Fruit fly (Drosophila melanogaster) whole organism, embryonic: ENCODE measurements around the gene CG8891.

ENCODE experiments used
- BEAF-32 ChIP-seq: fragments of 200-800 bp; sonication (Bioruptor generic); optimal IDR thresholded peaks from 3 replicates; lab custom pipeline; 2017; ENCODE audit warnings: missing biosample characterization, missing genetic modification characterization, mild to moderate bottlenecking, moderate library complexity, missing genetic modification reagents
- CG10209 ChIP-seq: fragments of 200-800 bp; sonication (Bioruptor generic); optimal IDR thresholded peaks from 3 replicates; lab custom pipeline; 2017; ENCODE audit warnings: missing biosample characterization, mild to moderate bottlenecking, missing genetic modification characterization, missing genetic modification reagents
- CG13287 ChIP-seq: fragments of 200-800 bp; sonication (Bioruptor generic); IDR thresholded peaks from 2 replicates; pipeline ENCODE4 v1.3.6; 2022; ENCODE audit warnings: missing biosample characterization, missing genetic modification characterization; ENCODE audit not compliant: partially characterized antibody
- CG13775 ChIP-seq: fragments of 200-800 bp; sonication (Bioruptor generic); optimal IDR thresholded peaks from 3 replicates; lab custom pipeline; 2017; ENCODE audit warnings: missing biosample characterization, mild to moderate bottlenecking, missing genetic modification characterization
- CG14014 ChIP-seq: fragments of 200-800 bp; sonication (Bioruptor generic); IDR thresholded peaks from 2 replicates; pipeline ENCODE4 v1.3.6; 2022; ENCODE audit warnings: missing biosample characterization, missing genetic modification characterization
- CG14860 ChIP-seq: fragments of 200-800 bp; sonication (Bioruptor generic); IDR thresholded peaks from 3 replicates; pipeline ENCODE4 v1.3.6; 2022; ENCODE audit warnings: missing biosample characterization, missing genetic modification characterization; ENCODE audit not compliant: partially characterized antibody
- CG15479 ChIP-seq: fragments of 200-800 bp; sonication (Bioruptor generic); optimal IDR thresholded peaks from 3 replicates; lab custom pipeline; 2019; ENCODE audit warnings: missing biosample characterization, mild to moderate bottlenecking, missing genetic modification characterization, moderate library complexity
- CG15514 ChIP-seq: fragments of 200-800 bp; sonication (Bioruptor generic); optimal IDR thresholded peaks from 3 replicates; lab custom pipeline; 2017; ENCODE audit warnings: missing biosample characterization, missing genetic modification characterization, mild to moderate bottlenecking, moderate library complexity, missing genetic modification reagents
- CG17612 ChIP-seq: fragments of 200-800 bp; sonication (Bioruptor generic); IDR thresholded peaks from 2 replicates; pipeline ENCODE4 v1.3.6; 2022; ENCODE audit warnings: missing biosample characterization, missing genetic modification characterization
- CG34422 ChIP-seq: fragments of 200-800 bp; sonication (Bioruptor generic); IDR thresholded peaks from 3 replicates; pipeline ENCODE4 v1.3.6; 2022; ENCODE audit warnings: missing biosample characterization, missing genetic modification characterization
- CG3847 ChIP-seq: fragments of 200-800 bp; sonication (Bioruptor generic); IDR thresholded peaks from 2 replicates; pipeline ENCODE4 v1.3.6; 2022; ENCODE audit warnings: missing biosample characterization, missing genetic modification characterization
- CG4360 ChIP-seq: fragments of 200-800 bp; sonication (Bioruptor generic); IDR thresholded peaks from 2 replicates; pipeline ENCODE4 v1.3.6; 2022; ENCODE audit warnings: missing biosample characterization, missing genetic modification characterization
- CG4617 ChIP-seq: fragments of 200-800 bp; sonication (Bioruptor generic); optimal IDR thresholded peaks from 3 replicates; lab custom pipeline; 2016; ENCODE audit warnings: missing biosample characterization, missing genetic modification characterization, borderline replicate concordance
- CG8765 ChIP-seq: fragments of 200-800 bp; sonication (Bioruptor generic); IDR thresholded peaks from 2 replicates; pipeline ENCODE4 v1.3.6; 2022; ENCODE audit warnings: missing biosample characterization, missing genetic modification characterization
- CG8924 ChIP-seq: fragments of 200-800 bp; optimal IDR thresholded peaks from 3 replicates; lab custom pipeline; 2019; ENCODE audit warnings: missing biosample characterization, mild to moderate bottlenecking, missing genetic modification characterization, moderate library complexity
- CG9797 ChIP-seq: fragments of 200-800 bp; sonication (Bioruptor generic); optimal IDR thresholded peaks from 3 replicates; lab custom pipeline; 2018; ENCODE audit warnings: missing biosample characterization, mild to moderate bottlenecking, missing genetic modification characterization
- CG9932 ChIP-seq: fragments of 200-800 bp; sonication (Bioruptor generic); IDR thresholded peaks from 2 replicates; pipeline ENCODE4 v1.3.6; 2022; ENCODE audit warnings: missing biosample characterization, missing genetic modification characterization
- CrebB ChIP-seq: fragments of 200-800 bp; sonication (Bioruptor generic); optimal IDR thresholded peaks from 3 replicates; lab custom pipeline; 2018; ENCODE audit warnings: missing biosample characterization, mild to moderate bottlenecking, missing genetic modification characterization
- Dfd ChIP-seq, 2 experiments: fragments of >200 bp; optimal IDR thresholded peaks; 2 replicates each; lab custom pipeline; 2017; ENCODE audit warnings: missing biosample characterization in 2 of 2, missing genetic modification characterization in 2 of 2
- Dp ChIP-seq: fragments of 200-800 bp; sonication (Bioruptor generic); optimal IDR thresholded peaks from 2 replicates; lab custom pipeline; 2018; ENCODE audit warnings: missing biosample characterization, mild to moderate bottlenecking, missing genetic modification characterization, moderate library complexity
- E2f2 ChIP-seq: fragments of 200-800 bp; sonication (Bioruptor generic); IDR thresholded peaks from 2 replicates; pipeline ENCODE4 v1.3.6; 2022; ENCODE audit warnings: missing biosample characterization, missing genetic modification characterization
- ERR ChIP-seq: fragments of 200-800 bp; sonication (Bioruptor generic); optimal IDR thresholded peaks from 2 replicates; lab custom pipeline; 2016; ENCODE audit warnings: missing biosample characterization, missing genetic modification characterization
- Fer2 ChIP-seq: fragments of 200-800 bp; sonication (Bioruptor generic); optimal IDR thresholded peaks from 2 replicates; lab custom pipeline; 2018; ENCODE audit warnings: missing biosample characterization, mild to moderate bottlenecking, missing genetic modification characterization, moderate library complexity
- HmgZ ChIP-seq: fragments of 200-800 bp; sonication (Bioruptor generic); optimal IDR thresholded peaks from 2 replicates; lab custom pipeline; 2018; ENCODE audit warnings: missing biosample characterization, mild to moderate bottlenecking, missing genetic modification characterization
- Lhr ChIP-seq: fragments of 200-800 bp; sonication (Bioruptor generic); optimal IDR thresholded peaks from 3 replicates; lab custom pipeline; 2017; ENCODE audit warnings: mild to moderate bottlenecking, missing biosample characterization, missing genetic modification reagents, missing genetic modification characterization
- MBD-R2 ChIP-seq: fragments of 200-800 bp; sonication (Bioruptor generic); IDR thresholded peaks from 2 replicates; pipeline ENCODE4 v1.3.6; 2022; ENCODE audit warnings: missing biosample characterization, missing genetic modification characterization
- MESR4 ChIP-seq: fragments of 200-800 bp; sonication (Bioruptor generic); optimal IDR thresholded peaks from 2 replicates; lab custom pipeline; 2018; ENCODE audit warnings: missing biosample characterization, mild to moderate bottlenecking, missing genetic modification characterization, moderate library complexity
- Med ChIP-seq: fragments of 200-800 bp; sonication (Bioruptor generic); peaks from one replicate; lab custom pipeline; 2016; ENCODE audit warnings: missing biosample characterization, missing genetic modification characterization, mild to moderate bottlenecking, inconsistent platforms, moderate library complexity
- Myb ChIP-seq: fragments of 200-800 bp; sonication (Bioruptor generic); optimal IDR thresholded peaks from 2 replicates; lab custom pipeline; 2016; ENCODE audit warnings: missing biosample characterization, missing genetic modification characterization
- Ptx1 ChIP-seq: fragments of 200-800 bp; sonication (Bioruptor generic); IDR thresholded peaks from 2 replicates; pipeline ENCODE4 v1.3.6; 2022; ENCODE audit warnings: missing biosample characterization, missing genetic modification characterization
- Sox102F ChIP-seq: fragments of 200-800 bp; sonication (Bioruptor generic); optimal IDR thresholded peaks from 2 replicates; lab custom pipeline; 2018; ENCODE audit warnings: missing biosample characterization, mild to moderate bottlenecking, missing genetic modification characterization, moderate library complexity
- Sry-β ChIP-seq: fragments of 200-800 bp; sonication (Bioruptor generic); optimal IDR thresholded peaks from 2 replicates; lab custom pipeline; 2018; ENCODE audit warnings: missing biosample characterization, mild to moderate bottlenecking, missing genetic modification characterization, moderate library complexity
- YL-1 ChIP-seq: fragments of 200-800 bp; sonication (Bioruptor generic); optimal IDR thresholded peaks from 3 replicates; lab custom pipeline; 2017; ENCODE audit warnings: missing biosample characterization, mild to moderate bottlenecking, missing genetic modification characterization
- ash1 ChIP-seq: fragments of 200-800 bp; sonication (Bioruptor generic); optimal IDR thresholded peaks from 2 replicates; lab custom pipeline; 2018; ENCODE audit warnings: missing biosample characterization, mild to moderate bottlenecking, missing genetic modification characterization
- bigmax ChIP-seq: fragments of 200-800 bp; sonication (Bioruptor generic); optimal IDR thresholded peaks from 2 replicates; lab custom pipeline; 2018; ENCODE audit warnings: missing biosample characterization, mild to moderate bottlenecking, missing genetic modification characterization
- disco-r ChIP-seq: fragments of 200-800 bp; sonication (Bioruptor generic); optimal IDR thresholded peaks from 2 replicates; lab custom pipeline; 2016; ENCODE audit warnings: missing biosample characterization, missing genetic modification characterization
- dm ChIP-seq: fragments of 200-800 bp; sonication (Bioruptor generic); optimal IDR thresholded peaks from 3 replicates; lab custom pipeline; 2016; ENCODE audit warnings: missing biosample characterization, missing genetic modification characterization
- gfzf ChIP-seq: fragments of 200-800 bp; sonication (Bioruptor generic); optimal IDR thresholded peaks from 2 replicates; lab custom pipeline; 2016; ENCODE audit warnings: missing biosample characterization, mild to moderate bottlenecking, missing genetic modification characterization, moderate library complexity
- kay ChIP-seq: fragments of 200-800 bp; sonication (Bioruptor generic); optimal IDR thresholded peaks from 2 replicates; lab custom pipeline; 2016; ENCODE audit warnings: missing biosample characterization, missing genetic modification characterization
- mam ChIP-seq: fragments of 200-800 bp; sonication (Bioruptor generic); optimal IDR thresholded peaks from 3 replicates; lab custom pipeline; 2016; ENCODE audit warnings: missing biosample characterization, missing genetic modification characterization
- nom ChIP-seq: fragments of 200-800 bp; sonication (Bioruptor generic); optimal IDR thresholded peaks from 2 replicates; lab custom pipeline; 2017; ENCODE audit warnings: missing biosample characterization, missing genetic modification characterization, mild to moderate bottlenecking, moderate library complexity, missing genetic modification reagents
- phol ChIP-seq: fragments of 200-800 bp; sonication (Bioruptor generic); optimal IDR thresholded peaks from 3 replicates; lab custom pipeline; 2018; ENCODE audit warnings: missing biosample characterization, mild to moderate bottlenecking, missing genetic modification characterization, moderate library complexity
- pzg ChIP-seq: fragments of 200-800 bp; sonication (Bioruptor generic); optimal IDR thresholded peaks from 3 replicates; lab custom pipeline; 2018; ENCODE audit warnings: missing biosample characterization, mild to moderate bottlenecking, missing genetic modification characterization, moderate library complexity
- sna ChIP-seq: fragments of 200-800 bp; sonication (Bioruptor generic); IDR thresholded peaks from 2 replicates; pipeline ENCODE4 v1.3.6; 2022; ENCODE audit warnings: missing biosample characterization, missing genetic modification characterization; ENCODE audit not compliant: partially characterized antibody
- stwl ChIP-seq: fragments of 200-800 bp; sonication (Bioruptor generic); optimal IDR thresholded peaks from 3 replicates; lab custom pipeline; 2018; ENCODE audit warnings: missing biosample characterization, mild to moderate bottlenecking, missing genetic modification characterization, moderate library complexity
- z ChIP-seq: fragments of 200-800 bp; sonication (Bioruptor generic); IDR thresholded peaks from 3 replicates; pipeline ENCODE4 v1.3.6; 2022; ENCODE audit warnings: missing biosample characterization, missing genetic modification characterization
- zfh1 ChIP-seq: fragments of 200-800 bp; sonication (Bioruptor generic); IDR thresholded peaks from 3 replicates; pipeline ENCODE4 v1.3.6; 2022; ENCODE audit warnings: missing biosample characterization, missing genetic modification characterization

CG8891 gene

dm6 chr2L:4967511-4967910 is 11.7 kb downstream of the CG8891 start, which contains the start of gene eIF3i:
Gene eIF3i, minus strand, starts transcription at chr2L:4967775.
- TF ChIP-seq Myb (GFP tag; lab: Kevin White, UChicago) (peak; percentile 13), phol (tag; lab: Kevin White, UChicago) (peak; percentile 1), stwl (tag; lab: Kevin White, UChicago) (peak; percentile 11), CG8765 (GFP tag; lab: Robert Waterston, UW) (no peak), ERR (GFP tag; lab: Kevin White, UChicago) (no peak), Dp (peak; percentile 18), Sox102F (GFP tag; lab: Kevin White, UChicago) (no peak), MESR4 (GFP tag; lab: Kevin White, UChicago) (peak; percentile 66), nom (GFP tag; lab: Kevin White, UChicago) (no peak), YL-1 (GFP tag; lab: Kevin White, UChicago) (peak; percentile 51), mam (no peak), Fer2 (tag; lab: Kevin White, UChicago) (no peak), gfzf (GFP tag; lab: Kevin White, UChicago) (peak; percentile 77), Med (GFP tag; lab: Kevin White, UChicago) (peak; percentile 65), pzg (peak; percentile 55), dm (GFP tag; lab: Kevin White, UChicago) (peak; percentile 61), CG15479 (GFP tag; lab: Kevin White, UChicago) (peak; percentile 28), CG34422 (peak; percentile 49; the same call in 1 of the 3 replicates), CG9797 (GFP tag; lab: Kevin White, UChicago) (peak; percentile 64), CG10209 (no peak), HmgZ (tag; lab: Kevin White, UChicago) (peak; percentile 38), CG4360 (GFP tag; lab: Robert Waterston, UW) (0 out of 2 replicates have a peak, but pooled peaks have one; percentile 33), Dfd (GFP tag; optimal IDR thresholded peaks at IDR 0.05; lab: Kevin White, UChicago) (no peak), CG17612 (no peak), CG4617 (GFP tag; lab: Kevin White, UChicago) (peak; percentile 54), disco-r (GFP tag; lab: Kevin White, UChicago) (no peak), MBD-R2 (peak; percentile 42; the same call in 1 of the 2 replicates), CG13287 (peak; percentile 20; the same call in 1 of the 2 replicates), BEAF-32 (GFP tag; lab: Kevin White, UChicago) (peak; percentile 17), bigmax (GFP tag; lab: Kevin White, UChicago) (peak; percentile 97), CG8924 (tag; lab: Kevin White, UChicago) (peak; percentile 6)

- TF ChIP-seq Ptx1, result no peak
- TF ChIP-seq Med (GFP tag; lab: Kevin White, UChicago), result peak; percentile 68
- TF ChIP-seq z (GFP tag; lab: Robert Waterston, UW), result 0 out of 3 replicates have a peak, but pooled peaks have one; percentile 57
- TF ChIP-seq sna, result no peak
- TF ChIP-seq CG17612, result no peak
Observed at dm6 chr2L:4965923-4966322, 13.3 kb downstream of the CG8891 start.

dm6 chr2L:4965420-4965819 is 13.8 kb downstream of the CG8891 start, which contains the start of gene CG34125:
Gene CG34125, plus strand, starts transcription at chr2L:4965673.
- TF ChIP-seq ash1 (GFP tag; lab: Kevin White, UChicago) (no peak), phol (tag; lab: Kevin White, UChicago) (peak; percentile 11), MESR4 (GFP tag; lab: Kevin White, UChicago) (peak; percentile 13), CG13287 (peak; percentile 22; the same call in 1 of the 2 replicates), mam (peak; percentile 14), kay (GFP tag; lab: Kevin White, UChicago) (peak; percentile 97), MBD-R2 (peak; percentile 82), Sry-β (peak; percentile 91), CG9932 (GFP tag; lab: Robert Waterston, UW) (peak; percentile 44; the same call in 1 of the 2 replicates), CrebB (no peak), CG14860 (no peak), zfh1 (GFP tag; lab: Robert Waterston, UW) (peak; percentile 20; the same call in 1 of the 3 replicates), CG13775 (GFP tag; lab: Kevin White, UChicago) (no peak), CG15514 (peak; percentile 81), CG14014 (0 out of 2 replicates have a peak, but pooled peaks have one; percentile 11), Lhr (no peak), CG3847 (GFP tag; lab: Robert Waterston, UW) (peak; percentile 26; the same call in 1 of the 2 replicates), E2f2 (GFP tag; lab: Robert Waterston, UW) (0 out of 2 replicates have a peak, but pooled peaks have one; percentile 22), Med (GFP tag; lab: Kevin White, UChicago) (peak; percentile 67)
